Fruit fly (Drosophila melanogaster) whole organism, pupa: ENCODE data around the gene Gs1.
A peak's percentile ranks its signal among the peaks of the same experiment; 100 is the strongest.

Source experiments
- CG10348 ChIP-seq: fragments of 200-800 bp; sonication (Bioruptor generic); IDR thresholded peaks from 2 replicates; pipeline ENCODE4 v1.3.6; 2022; ENCODE audit warnings: missing biosample characterization, missing genetic modification characterization
- CG12605 ChIP-seq: fragments of 200-800 bp; sonication (Bioruptor generic); IDR thresholded peaks from 2 replicates; pipeline ENCODE4 v1.3.6; 2022; ENCODE audit warnings: missing biosample characterization, missing genetic modification characterization
- CG13204 ChIP-seq: fragments of 200-800 bp; sonication (Bioruptor generic); optimal IDR thresholded peaks from 2 replicates; lab custom pipeline; 2018; ENCODE audit warnings: missing biosample characterization, mild to moderate bottlenecking, missing genetic modification characterization, moderate library complexity
- CG14655 ChIP-seq: fragments of 200-800 bp; sonication (Bioruptor generic); optimal IDR thresholded peaks from 3 replicates; lab custom pipeline; 2017; ENCODE audit warnings: mild to moderate bottlenecking, missing biosample characterization, missing genetic modification reagents, missing genetic modification characterization
- CG15710 ChIP-seq: fragments of 200-800 bp; sonication (Bioruptor generic); optimal IDR thresholded peaks from 2 replicates; lab custom pipeline; 2018; ENCODE audit warnings: missing biosample characterization, mild to moderate bottlenecking, missing genetic modification characterization, moderate library complexity
- CG17806 ChIP-seq: fragments of 200-800 bp; sonication (Bioruptor generic); optimal IDR thresholded peaks from 2 replicates; lab custom pipeline; 2018; ENCODE audit warnings: missing biosample characterization, mild to moderate bottlenecking, missing genetic modification characterization, moderate library complexity
- CG32121 ChIP-seq: fragments of 200-800 bp; sonication (Bioruptor generic); IDR thresholded peaks from 2 replicates; pipeline ENCODE4 v1.3.6; 2022; ENCODE audit warnings: missing biosample characterization, missing genetic modification characterization
- CG34367 ChIP-seq: fragments of 200-800 bp; sonication (Bioruptor generic); optimal IDR thresholded peaks from 2 replicates; lab custom pipeline; 2018; ENCODE audit warnings: missing biosample characterization, mild to moderate bottlenecking, missing genetic modification characterization
- CG4496 ChIP-seq: fragments of 200-800 bp; sonication (Bioruptor generic); IDR thresholded peaks from 3 replicates; pipeline ENCODE4 v1.3.6; 2022; ENCODE audit warnings: missing biosample characterization, missing genetic modification characterization
- CG8159 ChIP-seq: fragments of 200-800 bp; sonication (Bioruptor generic); optimal IDR thresholded peaks from 3 replicates; lab custom pipeline; 2018; ENCODE audit warnings: missing biosample characterization, mild to moderate bottlenecking, missing genetic modification characterization, moderate library complexity
- CG8301 ChIP-seq: fragments of 200-800 bp; sonication (Bioruptor generic); optimal IDR thresholded peaks from 2 replicates; lab custom pipeline; 2018; ENCODE audit warnings: missing biosample characterization, mild to moderate bottlenecking, missing genetic modification characterization
- CG9948 ChIP-seq: fragments of 200-800 bp; sonication (Bioruptor generic); optimal IDR thresholded peaks from 2 replicates; lab custom pipeline; 2018; ENCODE audit warnings: missing biosample characterization, mild to moderate bottlenecking, missing genetic modification characterization, moderate library complexity
- D1 ChIP-seq: fragments of 200-800 bp; sonication (Bioruptor generic); optimal IDR thresholded peaks from 2 replicates; lab custom pipeline; 2018; ENCODE audit warnings: missing biosample characterization, mild to moderate bottlenecking, missing genetic modification characterization, moderate library complexity
- EcR ChIP-seq: fragments of 200-800 bp; sonication (Bioruptor generic); optimal IDR thresholded peaks from 3 replicates; lab custom pipeline; 2019; ENCODE audit warnings: missing biosample characterization, missing genetic modification characterization, mild to moderate bottlenecking, moderate library complexity, missing genetic modification reagents
- Ets98B ChIP-seq: fragments of 200-800 bp; sonication (Bioruptor generic); IDR thresholded peaks from 2 replicates; pipeline ENCODE4 v1.3.6; 2022; ENCODE audit warnings: missing biosample characterization, missing genetic modification characterization
- Pif1A ChIP-seq: fragments of 200-800 bp; sonication (Bioruptor generic); optimal IDR thresholded peaks from 3 replicates; lab custom pipeline; 2016; ENCODE audit warnings: missing biosample characterization, missing genetic modification characterization
- Pif1B ChIP-seq: fragments of 200-800 bp; sonication (Bioruptor generic); optimal IDR thresholded peaks from 3 replicates; lab custom pipeline; 2016; ENCODE audit warnings: missing biosample characterization, missing genetic modification characterization
- Snoo ChIP-seq: fragments of 200-800 bp; sonication (Bioruptor generic); optimal IDR thresholded peaks from 3 replicates; lab custom pipeline; 2017; ENCODE audit warnings: missing biosample characterization, mild to moderate bottlenecking, missing genetic modification characterization, inconsistent platforms
- fd96Ca ChIP-seq: fragments of 200-800 bp; sonication (Bioruptor generic); IDR thresholded peaks from 3 replicates; pipeline ENCODE4 v1.3.6; 2022; ENCODE audit warnings: missing biosample characterization, missing genetic modification characterization
- gl ChIP-seq: fragments of 200-800 bp; sonication (Bioruptor generic); optimal IDR thresholded peaks from 2 replicates; lab custom pipeline; 2018; ENCODE audit warnings: missing biosample characterization, mild to moderate bottlenecking, missing genetic modification characterization
- rn ChIP-seq: fragments of 200-800 bp; sonication (Bioruptor generic); IDR thresholded peaks from 2 replicates; pipeline ENCODE4 v1.3.6; 2022; ENCODE audit warnings: missing biosample characterization, missing genetic modification characterization

Gene Gs1

DNA sequence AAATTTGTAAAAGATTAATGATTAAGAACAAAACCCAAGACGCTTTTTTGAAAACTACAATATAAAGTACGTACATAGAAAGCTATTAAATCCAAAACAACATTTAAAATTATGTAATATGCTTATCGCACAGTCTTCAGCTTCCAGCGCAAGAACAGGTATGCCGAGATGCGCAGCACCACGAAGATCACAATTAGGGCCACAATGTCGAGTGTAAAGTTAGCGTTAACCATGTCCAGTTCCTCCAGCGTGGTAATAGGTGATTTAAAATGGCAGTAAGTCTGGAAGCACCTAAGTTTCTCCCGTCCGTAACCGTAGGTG is 8.9 kb upstream of the Gs1 start:
- TF ChIP-seq CG12605 (GFP tag; lab: Robert Waterston, UW) (no peak), CG17806 (tag; lab: Kevin White, UChicago) (no peak), CG10348 (no peak), CG9948 (tag; lab: Kevin White, UChicago) (no peak), Pif1B (no peak), Pif1A (no peak), CG13204 (GFP tag; lab: Kevin White, UChicago) (no peak), EcR (GFP tag; lab: Kevin White, UChicago) (no peak)

DNA sequence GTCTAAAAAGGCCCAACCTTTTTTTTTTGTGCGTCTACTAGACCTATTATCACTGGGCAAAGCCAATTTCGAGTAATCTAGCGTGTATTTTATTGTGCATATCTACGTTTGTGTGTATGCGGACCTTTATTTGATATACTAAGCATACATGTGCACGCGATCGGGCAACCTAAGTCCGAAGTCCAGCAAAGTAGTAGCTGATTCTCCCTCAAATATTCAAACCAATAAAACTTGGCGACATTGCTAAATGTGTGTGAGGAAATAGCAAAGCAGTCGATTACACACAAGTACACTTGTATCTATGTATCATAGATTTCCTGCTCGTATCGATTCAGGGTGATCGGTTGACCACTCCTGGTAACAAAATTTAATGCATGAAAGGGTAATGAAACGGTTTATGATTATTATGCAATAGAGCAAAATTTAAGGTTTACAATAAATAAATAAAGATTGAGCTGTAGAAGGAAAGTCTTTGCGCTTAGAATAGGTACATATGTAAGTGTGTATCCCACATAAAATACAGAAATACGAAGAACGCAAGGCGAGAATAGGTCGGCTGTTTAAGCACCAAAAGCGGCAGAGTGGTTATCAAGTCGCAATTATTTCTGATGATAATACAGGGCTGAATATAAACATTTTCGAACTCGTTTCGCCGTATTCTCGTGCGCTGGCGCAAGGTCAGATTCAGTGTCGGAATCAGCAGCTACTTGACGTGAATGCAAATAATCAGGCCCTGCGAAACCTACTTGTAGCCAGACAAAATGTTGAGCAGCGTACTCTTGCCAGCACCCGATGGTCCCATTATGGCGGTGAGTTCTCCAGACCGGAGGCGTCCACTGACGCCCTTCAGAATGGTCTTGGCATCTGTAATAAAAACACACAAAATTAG is 6.3 kb upstream of the Gs1 start:
- no peak for TF ChIP-seq rn (GFP tag; lab: Robert Waterston, UW)
- no peak for TF ChIP-seq Pif1A
- TF ChIP-seq CG13204 (GFP tag; lab: Kevin White, UChicago) = no peak
- no peak for TF ChIP-seq CG10348
- no peak for TF ChIP-seq fd96Ca (GFP tag; lab: Robert Waterston, UW)
- TF ChIP-seq D1 (tag; lab: Kevin White, UChicago) = no peak
- TF ChIP-seq CG34367 (tag; lab: Kevin White, UChicago) = no peak
- no peak for TF ChIP-seq CG8301 (tag; lab: Kevin White, UChicago)
- TF ChIP-seq CG8159 (tag; lab: Kevin White, UChicago) = no peak
- no peak for TF ChIP-seq CG9948 (tag; lab: Kevin White, UChicago)
- no peak for TF ChIP-seq CG12605 (GFP tag; lab: Robert Waterston, UW)
- TF ChIP-seq gl (tag; lab: Kevin White, UChicago) = no peak
- no peak for TF ChIP-seq CG15710 (tag; lab: Kevin White, UChicago)
- no peak for TF ChIP-seq Pif1B
- no peak for TF ChIP-seq CG32121 (GFP tag; lab: Robert Waterston, UW)
- TF ChIP-seq Snoo (tag; lab: Kevin White, UChicago) = no peak
- no peak for TF ChIP-seq EcR (GFP tag; lab: Kevin White, UChicago)
- TF ChIP-seq CG4496 = no peak

DNA sequence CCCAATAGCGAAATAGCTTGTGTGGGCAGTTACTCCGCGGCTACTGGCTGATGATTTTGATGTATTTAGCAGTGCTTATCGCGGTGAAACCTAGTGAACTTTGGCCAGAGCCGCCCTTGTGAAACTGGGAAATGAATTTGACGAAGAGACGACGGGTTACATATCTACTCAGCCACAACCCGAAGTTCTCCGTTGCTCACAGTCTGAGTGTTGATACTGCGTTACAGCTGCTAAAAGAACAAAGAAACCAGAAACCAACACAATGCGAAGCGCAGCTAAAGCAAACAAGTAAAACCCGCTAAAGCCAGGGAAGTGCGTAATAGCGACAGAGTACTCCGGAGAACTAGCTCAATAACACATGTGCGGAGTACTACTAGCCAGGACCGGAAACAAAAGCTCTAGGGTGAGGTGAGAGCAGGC is 3.6 kb upstream of the Gs1 start:
- no peak for TF ChIP-seq CG17806 (tag; lab: Kevin White, UChicago)
- peak; percentile 13 for TF ChIP-seq Pif1A
- TF ChIP-seq CG13204 (GFP tag; lab: Kevin White, UChicago) = peak; percentile 25
- no peak for TF ChIP-seq CG10348
- peak; percentile 53 for TF ChIP-seq EcR (GFP tag; lab: Kevin White, UChicago)
- 0 out of 3 replicates have a peak, but pooled peaks have one; percentile 24 for TF ChIP-seq CG4496
- peak; percentile 35 for TF ChIP-seq gl (tag; lab: Kevin White, UChicago)
- TF ChIP-seq Pif1B = peak; percentile 31

DNA sequence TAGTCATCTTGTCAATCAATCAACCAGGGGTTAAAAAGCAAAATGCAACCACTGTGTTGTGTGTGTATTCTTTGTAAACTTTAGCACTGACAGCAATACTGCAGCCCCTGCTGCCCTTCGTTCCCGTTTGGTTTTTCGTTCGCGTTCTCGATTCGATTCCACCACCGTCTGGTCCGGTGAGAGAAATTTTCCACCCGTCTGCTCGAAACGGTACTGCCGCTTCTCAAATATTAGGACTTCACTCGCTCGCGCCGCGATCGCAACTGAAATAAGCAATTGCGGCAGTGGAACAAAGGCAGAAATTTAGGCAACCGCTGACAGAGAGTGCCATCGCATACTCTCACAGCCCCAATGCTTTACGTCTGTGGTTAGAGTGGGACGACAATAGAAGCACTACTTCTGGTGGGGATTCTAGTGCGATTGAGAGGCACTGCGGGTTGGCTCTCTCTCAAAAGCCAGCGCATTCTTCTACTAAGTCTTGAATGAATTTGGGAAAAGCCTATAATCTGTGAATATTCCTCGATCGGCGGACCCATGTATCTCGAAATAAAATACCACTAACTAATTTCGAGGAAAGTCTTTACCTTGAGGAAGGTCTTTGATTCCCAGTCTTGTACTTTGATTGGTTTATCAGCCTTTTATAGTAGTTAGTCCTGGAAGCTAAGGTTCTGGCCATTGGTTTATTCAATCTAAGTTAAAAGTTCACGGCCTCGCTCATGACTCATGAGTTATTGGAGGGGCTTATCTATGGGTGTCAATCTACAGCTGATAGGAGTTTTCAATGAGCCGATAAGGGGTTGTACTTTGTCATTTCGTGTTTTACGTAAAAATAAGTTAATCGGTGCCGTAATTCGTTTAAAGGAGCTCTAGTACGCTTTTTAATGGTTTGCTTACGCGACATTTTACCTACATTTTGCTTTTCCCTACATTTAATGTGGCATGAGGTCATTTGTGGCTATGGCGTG is 2.6 kb upstream of the Gs1 start:
- TF ChIP-seq Snoo (tag; lab: Kevin White, UChicago) (peak; percentile 39), D1 (tag; lab: Kevin White, UChicago) (no peak), CG32121 (GFP tag; lab: Robert Waterston, UW) (peak; percentile 69), CG4496 (peak; percentile 73), fd96Ca (GFP tag; lab: Robert Waterston, UW) (peak; percentile 61; the same call in 1 of the 3 replicates), CG8159 (tag; lab: Kevin White, UChicago) (peak; percentile 12), CG14655 (GFP tag; lab: Kevin White, UChicago) (no peak), EcR (GFP tag; lab: Kevin White, UChicago) (peak; percentile 68), CG10348 (no peak), Pif1B (peak; percentile 70), CG13204 (GFP tag; lab: Kevin White, UChicago) (peak; percentile 83), Pif1A (peak; percentile 54), rn (GFP tag; lab: Robert Waterston, UW) (no peak), CG12605 (GFP tag; lab: Robert Waterston, UW) (peak; percentile 80), Ets98B (GFP tag; lab: Robert Waterston, UW) (peak; percentile 57; the same call in 1 of the 2 replicates), gl (tag; lab: Kevin White, UChicago) (peak; percentile 63)

DNA sequence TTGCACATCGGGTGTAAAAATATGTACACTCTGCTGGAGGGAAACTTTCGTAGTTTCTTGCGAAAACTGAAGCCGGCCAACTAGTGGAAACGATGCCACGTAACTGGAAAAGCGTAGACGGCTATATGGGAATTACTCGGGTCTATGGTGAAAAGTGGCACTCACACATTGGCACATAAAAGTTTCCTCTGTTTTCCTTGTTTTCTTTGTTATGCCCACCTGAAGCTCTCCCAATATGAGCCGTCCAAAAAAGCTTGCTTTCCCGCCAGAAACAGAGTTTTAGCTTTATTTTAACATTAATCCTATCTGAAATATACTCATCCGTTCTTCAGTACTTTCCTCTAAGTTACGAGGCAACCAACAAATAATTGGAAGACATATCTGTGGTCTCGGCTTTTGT is 1.2 kb upstream of the Gs1 start, which contains the start of gene CG3164:
TSS of gene CG3164 (minus strand) at position 101 of the 400 bp plus-strand sequence.
- TF ChIP-seq CG34367 (tag; lab: Kevin White, UChicago) (no peak), gl (tag; lab: Kevin White, UChicago) (no peak), Pif1B (no peak), Ets98B (GFP tag; lab: Robert Waterston, UW) (no peak; the same call in 1 of the 2 replicates), CG4496 (no peak), Snoo (tag; lab: Kevin White, UChicago) (no peak), CG32121 (GFP tag; lab: Robert Waterston, UW) (no peak), CG10348 (no peak), CG8159 (tag; lab: Kevin White, UChicago) (no peak), CG12605 (GFP tag; lab: Robert Waterston, UW) (no peak), rn (GFP tag; lab: Robert Waterston, UW) (no peak), CG9948 (tag; lab: Kevin White, UChicago) (no peak)
